Worm (Caenorhabditis elegans) whole organism, L3 larva: ENCODE data around the gene vnut-1.

Experiments
- ZK546.5 ChIP-seq: sonication (generic microtip); optimal IDR thresholded peaks from 2 replicates; lab custom pipeline; 2017; ENCODE audit warnings: missing biosample characterization, missing genetic modification characterization
- aly-2 ChIP-seq: fragments of 150-350 bp; optimal IDR thresholded peaks from 2 replicates; lab custom pipeline; 2014; ENCODE audit warnings: missing biosample characterization, missing genetic modification characterization
- ceh-28 ChIP-seq: fragments of 150-350 bp; optimal IDR thresholded peaks from 2 replicates; lab custom pipeline; 2014; ENCODE audit warnings: missing biosample characterization, missing genetic modification reagents, missing genetic modification characterization
- eor-1 ChIP-seq, 2 experiments: fragments of 150-350 bp; optimal IDR thresholded peaks; 2 replicates each; lab custom pipeline; 2014 to 2018; ENCODE audit warnings: missing biosample characterization in 2 of 2, missing genetic modification characterization in 2 of 2
- fkh-10 ChIP-seq: sonication (generic microtip); optimal IDR thresholded peaks from 2 replicates; lab custom pipeline; 2017; ENCODE audit warnings: missing biosample characterization, missing genetic modification reagents, missing genetic modification characterization
- lin-39 ChIP-seq: fragments of 150-350 bp; optimal IDR thresholded peaks from 2 replicates; lab custom pipeline; 2018; ENCODE audit warnings: missing biosample characterization, missing genetic modification reagents, missing genetic modification characterization
- nhr-11 ChIP-seq: fragments of 150-350 bp; optimal IDR thresholded peaks from 2 replicates; lab custom pipeline; 2014; ENCODE audit warnings: missing biosample characterization, missing genetic modification characterization
- nhr-237 ChIP-seq: fragments of 150-350 bp; optimal IDR thresholded peaks from 2 replicates; lab custom pipeline; 2014; ENCODE audit warnings: missing biosample characterization, missing genetic modification characterization
- nhr-76 ChIP-seq: fragments of 150-350 bp; sonication (generic microtip); optimal IDR thresholded peaks from 5 replicates; lab custom pipeline; 2014; ENCODE audit warnings: missing biosample characterization, missing genetic modification characterization
- nhr-77 ChIP-seq: fragments of 150-350 bp; optimal IDR thresholded peaks from 2 replicates; lab custom pipeline; 2014; ENCODE audit warnings: missing biosample characterization, missing genetic modification characterization
- skn-1 ChIP-seq: fragments of 150-350 bp; optimal IDR thresholded peaks from 2 replicates; lab custom pipeline; 2014; ENCODE audit warnings: missing biosample characterization, missing genetic modification characterization
- ztf-4 ChIP-seq: fragments of 150-350 bp; optimal IDR thresholded peaks from 2 replicates; lab custom pipeline; 2014; ENCODE audit warnings: missing biosample characterization, missing genetic modification characterization

DNA sequence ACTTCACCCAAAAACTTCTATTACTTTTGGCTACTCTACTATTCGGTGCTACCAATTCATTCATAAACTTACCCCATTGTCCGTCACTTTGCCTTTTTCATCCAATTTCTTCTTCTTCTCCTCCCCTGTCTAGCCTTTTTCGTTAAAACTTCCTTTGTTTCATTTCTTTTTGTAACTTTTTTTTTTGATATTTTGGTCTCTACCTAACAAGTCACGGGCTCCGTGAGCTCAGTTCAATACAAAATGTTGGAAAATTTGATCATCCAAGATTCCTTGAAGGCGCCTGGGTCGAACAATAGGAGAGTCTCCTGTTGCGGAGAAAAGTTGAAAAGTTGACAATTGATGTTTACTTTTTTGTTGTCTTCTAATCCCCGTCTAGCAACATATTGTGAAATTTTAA, 37.7 kb upstream of the vnut-1 start:
- TF ChIP-seq aly-2 (tag; lab: Kevin White, UChicago), result no peak
- TF ChIP-seq lin-39 (tag; lab: Kevin White, UChicago), result no peak
- TF ChIP-seq skn-1 (tag; lab: Kevin White, UChicago), result no peak
- TF ChIP-seq nhr-77 (tag; lab: Kevin White, UChicago), result no peak
- TF ChIP-seq eor-1 (tag; optimal IDR thresholded peaks at IDR 0.05; lab: Kevin White, UChicago), result no peak
- TF ChIP-seq nhr-11 (tag; lab: Kevin White, UChicago), result no peak
- no peak for TF ChIP-seq ceh-28 (tag; lab: Kevin White, UChicago)
- no peak for TF ChIP-seq ZK546.5
- no peak for TF ChIP-seq nhr-76 (tag; lab: Kevin White, UChicago)
- peak; percentile 22 for TF ChIP-seq fkh-10
- TF ChIP-seq ztf-4, result no peak
- TF ChIP-seq nhr-237 (tag; lab: Kevin White, UChicago), result no peak
